Fruit fly (Drosophila melanogaster): Measurements from ENCODE around the gene trp.

trp gene

DNA sequence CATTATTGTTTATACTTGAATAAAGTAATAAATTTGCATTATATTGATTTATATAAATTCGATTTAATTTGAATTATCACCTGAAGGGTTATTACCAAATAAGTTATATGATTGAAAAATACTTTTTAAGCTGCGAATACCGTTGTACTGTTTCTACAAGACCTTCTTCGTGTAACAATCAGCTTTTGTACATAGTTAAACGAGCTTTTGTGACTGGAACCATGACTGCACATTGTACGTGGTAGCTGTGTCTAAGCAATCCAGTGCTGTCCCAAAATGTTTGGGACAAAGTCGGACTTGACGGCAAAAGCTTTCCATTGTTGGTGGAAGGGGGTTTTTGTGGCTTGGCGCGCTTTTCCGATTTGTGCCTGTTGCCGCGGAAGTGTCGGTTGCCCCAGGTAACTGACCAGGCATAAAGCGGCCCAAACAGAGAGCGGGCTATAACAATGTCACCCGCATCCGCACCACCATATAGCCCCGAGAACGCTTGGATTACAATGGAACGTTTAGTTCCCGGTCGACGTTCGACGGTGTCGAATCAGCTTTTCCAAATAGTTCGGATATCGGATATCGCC, 12.4 kb downstream of the trp start, which contains the start of gene CG31036:
Gene CG31036, plus strand, starts transcription at position 507 of the 575 bp plus-strand sequence.
- no peak for TF ChIP-seq pan (optimal IDR thresholded peaks at IDR 0.05)
- no peak for TF ChIP-seq CG8478 (optimal IDR thresholded peaks at IDR 0.05)
- TF ChIP-seq psq (optimal IDR thresholded peaks at IDR 0.05): no peak
- no peak for TF ChIP-seq Dll (optimal IDR thresholded peaks at IDR 0.05)
- TF ChIP-seq EcR (GFP tag; optimal IDR thresholded peaks at IDR 0.05): no peak
- TF ChIP-seq usp (GFP tag; optimal IDR thresholded peaks at IDR 0.05): no peak

dm6 chr3R:29905164-29905563, 14.9 kb downstream of the trp start, which contains the start of gene CG15515:
Gene CG15515 (plus strand): TSS chr3R:29905464.
- TF ChIP-seq usp (GFP tag; optimal IDR thresholded peaks at IDR 0.05) (no peak), CG8478 (optimal IDR thresholded peaks at IDR 0.05) (no peak), pan (optimal IDR thresholded peaks at IDR 0.05) (no peak), Dll (optimal IDR thresholded peaks at IDR 0.05) (no peak)

dm6 chr3R:29903775-29904356, 16.2 kb downstream of the trp start, which contains the start of gene CG15517:
Gene CG15517 (minus strand): TSS chr3R:29903825.
- no peak for TF ChIP-seq EcR (GFP tag; optimal IDR thresholded peaks at IDR 0.05)
- no peak for TF ChIP-seq Dll (optimal IDR thresholded peaks at IDR 0.05)
- no peak for TF ChIP-seq psq (optimal IDR thresholded peaks at IDR 0.05)
- no peak for TF ChIP-seq pan (optimal IDR thresholded peaks at IDR 0.05)
- TF ChIP-seq CG8478 (optimal IDR thresholded peaks at IDR 0.05): no peak
- TF ChIP-seq usp (GFP tag; optimal IDR thresholded peaks at IDR 0.05): no peak

DNA sequence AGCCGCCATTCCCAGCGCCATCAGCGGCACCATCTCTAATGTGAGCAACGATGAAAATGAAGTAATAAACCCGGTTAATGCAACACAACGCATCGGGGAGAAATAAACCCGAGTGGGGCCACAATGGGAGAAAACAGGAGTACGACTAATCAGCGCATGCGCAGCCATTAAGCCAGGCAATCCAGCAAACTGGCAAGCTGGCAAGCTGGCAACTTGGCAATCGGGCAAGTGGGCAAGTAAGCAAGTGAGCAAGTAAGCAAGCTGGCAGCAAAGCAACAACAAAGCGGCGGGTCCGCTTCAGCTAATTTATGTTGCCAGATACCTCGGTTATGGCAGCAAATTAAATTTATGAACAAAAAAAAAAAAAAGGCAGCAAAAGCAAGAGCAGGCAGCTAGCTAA, 20.5 kb downstream of the trp start:
- TF ChIP-seq usp (GFP tag; optimal IDR thresholded peaks at IDR 0.05) (no peak), pan (optimal IDR thresholded peaks at IDR 0.05) (no peak), CG8478 (optimal IDR thresholded peaks at IDR 0.05) (no peak), Dll (optimal IDR thresholded peaks at IDR 0.05) (no peak), EcR (GFP tag; optimal IDR thresholded peaks at IDR 0.05) (no peak), psq (optimal IDR thresholded peaks at IDR 0.05) (no peak)

DNA sequence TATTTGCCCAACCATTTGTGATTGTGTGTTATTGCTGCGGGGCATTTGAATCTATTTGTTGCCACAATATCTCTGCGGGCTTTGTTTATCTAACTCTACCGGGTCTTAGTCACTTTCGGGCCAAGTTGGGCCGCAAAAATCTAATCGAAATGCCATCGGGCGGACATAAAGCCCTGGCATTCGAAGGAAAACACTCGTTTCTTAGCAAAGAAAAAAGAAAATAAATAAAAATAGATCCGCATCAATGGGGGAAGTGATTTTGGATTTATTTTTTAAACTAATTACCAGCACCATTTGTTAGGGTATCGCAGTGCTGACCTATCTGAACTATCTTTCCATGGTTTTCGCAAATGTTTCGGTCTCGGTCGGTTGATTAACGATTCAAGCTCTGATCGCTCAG, 21.5 kb downstream of the trp start:
- TF ChIP-seq CG8478 (optimal IDR thresholded peaks at IDR 0.05) (no peak), Dll (optimal IDR thresholded peaks at IDR 0.05) (no peak), usp (GFP tag; optimal IDR thresholded peaks at IDR 0.05) (no peak), pan (optimal IDR thresholded peaks at IDR 0.05) (no peak), EcR (GFP tag; optimal IDR thresholded peaks at IDR 0.05) (no peak), psq (optimal IDR thresholded peaks at IDR 0.05) (no peak)

- no peak for TF ChIP-seq Dll (optimal IDR thresholded peaks at IDR 0.05)
- TF ChIP-seq CG8478 (optimal IDR thresholded peaks at IDR 0.05): no peak
Observed at dm6 chr3R:29894393-29894792, 25.7 kb downstream of the trp start.

dm6 chr3R:29893030-29893429, 27.1 kb downstream of the trp start:
- TF ChIP-seq CG8478 (optimal IDR thresholded peaks at IDR 0.05) (no peak), EcR (GFP tag; optimal IDR thresholded peaks at IDR 0.05) (no peak), usp (GFP tag; optimal IDR thresholded peaks at IDR 0.05) (no peak), pan (optimal IDR thresholded peaks at IDR 0.05) (no peak), Dll (optimal IDR thresholded peaks at IDR 0.05) (no peak)

DNA sequence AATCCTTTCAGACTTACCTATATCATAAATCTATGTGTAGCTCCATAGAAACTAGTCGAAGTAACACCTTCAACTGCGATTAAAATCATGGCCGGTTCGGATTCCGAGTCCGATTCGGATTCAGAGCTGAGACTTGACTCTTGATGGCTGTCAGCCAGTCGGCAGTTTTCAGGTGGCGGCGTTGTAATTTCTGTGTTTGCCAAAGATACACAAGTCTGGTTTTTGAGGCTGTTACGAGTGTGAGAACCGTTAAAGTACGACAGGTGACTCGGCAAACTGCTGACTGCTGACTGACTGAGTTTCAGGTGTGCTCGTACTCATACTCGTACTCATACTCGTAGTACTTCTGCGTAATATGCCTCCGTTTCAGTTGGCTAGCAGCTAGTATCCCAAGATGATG, 28.9 kb downstream of the trp start:
- TF ChIP-seq Dll (optimal IDR thresholded peaks at IDR 0.05) (no peak), EcR (GFP tag; optimal IDR thresholded peaks at IDR 0.05) (no peak), CG8478 (optimal IDR thresholded peaks at IDR 0.05) (no peak), psq (optimal IDR thresholded peaks at IDR 0.05) (no peak), usp (GFP tag; optimal IDR thresholded peaks at IDR 0.05) (no peak), pan (optimal IDR thresholded peaks at IDR 0.05) (no peak)

dm6 chr3R:29880306-29880705, 39.8 kb downstream of the trp start:
- TF ChIP-seq EcR (GFP tag; optimal IDR thresholded peaks at IDR 0.05) (no peak), pan (optimal IDR thresholded peaks at IDR 0.05) (no peak), CG8478 (optimal IDR thresholded peaks at IDR 0.05) (no peak), Dll (optimal IDR thresholded peaks at IDR 0.05) (no peak), psq (optimal IDR thresholded peaks at IDR 0.05) (no peak), usp (GFP tag; optimal IDR thresholded peaks at IDR 0.05) (no peak)

DNA sequence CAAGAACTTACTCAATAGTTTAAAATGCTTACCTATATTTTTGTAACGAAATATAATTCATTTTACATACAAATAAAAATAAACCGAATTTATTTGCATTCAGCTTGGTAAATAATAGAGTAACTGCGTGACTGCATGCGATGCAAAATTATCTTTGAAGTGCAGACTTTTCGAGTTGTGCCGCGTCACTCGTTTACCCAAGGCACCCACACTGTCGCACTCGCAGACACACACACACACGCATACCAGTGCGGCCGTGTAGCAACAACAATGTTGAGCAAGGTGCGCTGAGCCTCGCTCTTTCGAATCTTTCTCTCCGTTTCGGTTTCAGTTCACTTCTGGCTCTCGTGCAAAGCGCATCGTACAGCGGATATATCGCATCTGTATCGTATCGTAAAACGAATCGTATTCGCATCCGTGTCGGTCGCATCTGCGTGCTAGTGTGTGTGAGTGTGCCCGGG, 43.3 kb downstream of the trp start, which contains the start of gene CG31038:
Gene CG31038, plus strand, starts transcription at position 327 of the 461 bp plus-strand sequence.
- no peak for TF ChIP-seq psq (optimal IDR thresholded peaks at IDR 0.05)

DNA sequence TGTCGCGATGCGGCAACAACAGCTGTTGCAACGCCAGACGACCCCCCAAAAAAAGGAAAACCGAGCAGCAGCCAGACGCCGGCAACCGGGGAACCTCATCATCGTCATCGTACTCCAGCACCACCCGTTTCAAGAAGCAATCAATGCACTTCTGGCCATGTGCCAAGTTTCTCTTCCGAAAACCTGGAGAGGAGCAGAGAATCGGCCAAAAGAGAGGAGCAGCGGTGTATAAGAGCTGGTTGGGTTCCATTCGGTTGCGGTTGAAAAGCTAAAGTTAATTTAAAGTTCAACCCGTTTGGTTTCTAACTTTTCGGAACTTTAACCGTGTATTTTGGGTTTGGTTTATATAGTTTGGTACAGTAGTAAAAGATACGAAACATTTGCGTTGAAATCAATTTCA, 43.9 kb downstream of the trp start:
- no peak for TF ChIP-seq Dll (optimal IDR thresholded peaks at IDR 0.05)
- TF ChIP-seq psq (optimal IDR thresholded peaks at IDR 0.05): no peak
- no peak for TF ChIP-seq CG8478 (optimal IDR thresholded peaks at IDR 0.05)
- no peak for TF ChIP-seq EcR (GFP tag; optimal IDR thresholded peaks at IDR 0.05)
- TF ChIP-seq pan (optimal IDR thresholded peaks at IDR 0.05): no peak
- TF ChIP-seq usp (GFP tag; optimal IDR thresholded peaks at IDR 0.05): no peak

- no peak for TF ChIP-seq CG8478 (optimal IDR thresholded peaks at IDR 0.05)
- TF ChIP-seq psq (optimal IDR thresholded peaks at IDR 0.05): no peak
Observed at dm6 chr3R:29875830-29876229, 44.3 kb downstream of the trp start.

DNA sequence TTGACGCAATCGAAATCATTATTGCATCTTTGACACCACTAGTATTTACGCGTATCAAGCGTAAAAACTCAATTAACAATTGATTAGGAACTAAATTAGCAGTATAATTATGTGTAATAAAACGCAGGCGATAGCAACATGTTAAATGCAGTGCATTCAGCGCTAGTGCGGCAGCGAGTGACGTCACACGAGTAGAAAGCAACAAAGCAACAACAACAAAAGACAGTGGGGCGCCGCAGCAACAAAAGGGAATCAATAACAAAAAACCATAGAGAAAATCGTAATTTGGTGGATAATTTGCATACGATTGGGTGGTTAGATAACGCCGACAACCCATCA, 50.8 kb downstream of the trp start, which contains the start of gene CG34133:
Gene CG34133, plus strand, starts transcription at position 16 of the 339 bp plus-strand sequence.
- TF ChIP-seq pan (optimal IDR thresholded peaks at IDR 0.05) (no peak), EcR (GFP tag; optimal IDR thresholded peaks at IDR 0.05) (no peak), psq (optimal IDR thresholded peaks at IDR 0.05) (no peak), usp (GFP tag; optimal IDR thresholded peaks at IDR 0.05) (no peak), CG8478 (optimal IDR thresholded peaks at IDR 0.05) (no peak), Dll (optimal IDR thresholded peaks at IDR 0.05) (no peak)
